Fruit fly (Drosophila melanogaster) whole organism, embryonic: Measurements from ENCODE around the gene Ntf-2.

Source experiments
- Antp ChIP-seq: fragments of 200-800 bp; sonication (Bioruptor generic); optimal IDR thresholded peaks from 3 replicates; lab custom pipeline; 2016; ENCODE audit warnings: missing biosample characterization, missing genetic modification characterization
- Atf-2 ChIP-seq: fragments of 200-800 bp; sonication (Bioruptor generic); optimal IDR thresholded peaks from 2 replicates; lab custom pipeline; 2016; ENCODE audit warnings: missing biosample characterization, missing genetic modification characterization
- Atf3 ChIP-seq: fragments of 200-800 bp; sonication (Bioruptor generic); optimal IDR thresholded peaks from 3 replicates; lab custom pipeline; 2016; ENCODE audit warnings: missing biosample characterization, missing genetic modification characterization
- Bdp1 ChIP-seq: fragments of 200-800 bp; sonication (Bioruptor generic); optimal IDR thresholded peaks from 3 replicates; lab custom pipeline; 2016; ENCODE audit warnings: missing biosample characterization, missing genetic modification characterization
- BtbVII ChIP-seq: fragments of 200-800 bp; sonication (Bioruptor generic); optimal IDR thresholded peaks from 3 replicates; lab custom pipeline; 2017; ENCODE audit warnings: missing biosample characterization, mild to moderate bottlenecking, missing genetic modification characterization
- CG1024 ChIP-seq: fragments of 200-800 bp; sonication (Bioruptor generic); IDR thresholded peaks from 2 replicates; pipeline ENCODE4 v1.3.6; 2022; ENCODE audit warnings: missing biosample characterization, missing genetic modification characterization
- CG10274 ChIP-seq: fragments of 200-800 bp; sonication (Bioruptor generic); optimal IDR thresholded peaks from 3 replicates; lab custom pipeline; 2017; ENCODE audit warnings: missing biosample characterization, mild to moderate bottlenecking, missing genetic modification characterization
- CG10366 ChIP-seq: fragments of 200-800 bp; sonication (Bioruptor generic); IDR thresholded peaks from 2 replicates; pipeline ENCODE4 v1.3.6; 2022; ENCODE audit warnings: missing biosample characterization, missing genetic modification characterization
- CG11247 ChIP-seq: fragments of 200-800 bp; sonication (Bioruptor generic); IDR thresholded peaks from 2 replicates; pipeline ENCODE4 v1.3.6; 2022; ENCODE audit warnings: missing biosample characterization, missing genetic modification characterization
- CG11504 ChIP-seq: fragments of 200-800 bp; sonication (Bioruptor generic); optimal IDR thresholded peaks from 3 replicates; lab custom pipeline; 2019; ENCODE audit warnings: missing biosample characterization, mild to moderate bottlenecking, missing genetic modification characterization, moderate library complexity
- CG11696 ChIP-seq: fragments of 200-800 bp; sonication (Bioruptor generic); IDR thresholded peaks from 2 replicates; pipeline ENCODE4 v1.3.6; 2022; ENCODE audit warnings: missing biosample characterization, missing genetic modification characterization
- CG12155 ChIP-seq: fragments of 200-800 bp; sonication (Bioruptor generic); optimal IDR thresholded peaks from 3 replicates; lab custom pipeline; 2016; ENCODE audit warnings: missing biosample characterization, missing genetic modification characterization
- CG1233 ChIP-seq: fragments of 200-800 bp; sonication (Bioruptor generic); optimal IDR thresholded peaks from 4 replicates; lab custom pipeline; 2018; ENCODE audit warnings: missing biosample characterization, mild to moderate bottlenecking, missing genetic modification characterization
- CG13296 ChIP-seq: fragments of 200-800 bp; sonication (Bioruptor generic); optimal IDR thresholded peaks from 3 replicates; lab custom pipeline; 2018; ENCODE audit warnings: missing biosample characterization, mild to moderate bottlenecking, missing genetic modification characterization
- CG14710 ChIP-seq: fragments of 200-800 bp; sonication (Bioruptor generic); optimal IDR thresholded peaks from 3 replicates; lab custom pipeline; 2019; ENCODE audit warnings: missing biosample characterization, mild to moderate bottlenecking, missing genetic modification characterization, moderate library complexity
- CG14965 ChIP-seq: fragments of 200-800 bp; sonication (Bioruptor generic); optimal IDR thresholded peaks from 2 replicates; lab custom pipeline; 2016; ENCODE audit warnings: missing biosample characterization, missing genetic modification characterization, borderline replicate concordance
- CG15269 ChIP-seq: fragments of 200-800 bp; sonication (Bioruptor generic); optimal IDR thresholded peaks from 2 replicates; lab custom pipeline; 2018; ENCODE audit warnings: missing biosample characterization, mild to moderate bottlenecking, missing genetic modification characterization, moderate library complexity
- CG1529 ChIP-seq: fragments of 200-800 bp; sonication (Bioruptor generic); optimal IDR thresholded peaks from 3 replicates; lab custom pipeline; 2018; ENCODE audit warnings: missing biosample characterization, missing genetic modification characterization
- CG15479 ChIP-seq: fragments of 200-800 bp; sonication (Bioruptor generic); optimal IDR thresholded peaks from 3 replicates; lab custom pipeline; 2019; ENCODE audit warnings: missing biosample characterization, mild to moderate bottlenecking, missing genetic modification characterization, moderate library complexity
- CG16863 ChIP-seq: fragments of 200-800 bp; sonication (Bioruptor generic); optimal IDR thresholded peaks from 3 replicates; lab custom pipeline; 2016; ENCODE audit warnings: missing biosample characterization, missing genetic modification characterization
- CG17328 ChIP-seq: fragments of 200-800 bp; sonication (Bioruptor generic); IDR thresholded peaks from 2 replicates; pipeline ENCODE4 v1.3.6; 2022; ENCODE audit warnings: missing biosample characterization, missing genetic modification characterization
- CG17385 ChIP-seq: fragments of 200-800 bp; sonication (Bioruptor generic); optimal IDR thresholded peaks from 3 replicates; lab custom pipeline; 2018; ENCODE audit warnings: missing biosample characterization, mild to moderate bottlenecking, missing genetic modification characterization
- CG2199 ChIP-seq: fragments of 200-800 bp; sonication (Bioruptor generic); IDR thresholded peaks from 3 replicates; pipeline ENCODE4 v1.3.6; 2022; ENCODE audit warnings: missing biosample characterization, missing genetic modification characterization
- CG3281 ChIP-seq: fragments of 200-800 bp; sonication (Bioruptor generic); optimal IDR thresholded peaks from 3 replicates; lab custom pipeline; 2017; ENCODE audit warnings: missing biosample characterization, mild to moderate bottlenecking, missing genetic modification characterization
- CG34376 ChIP-seq: fragments of 200-800 bp; sonication (Bioruptor generic); optimal IDR thresholded peaks from 2 replicates; lab custom pipeline; 2018; ENCODE audit warnings: missing biosample characterization, mild to moderate bottlenecking, missing genetic modification characterization
- CG34422 ChIP-seq: fragments of 200-800 bp; sonication (Bioruptor generic); IDR thresholded peaks from 3 replicates; pipeline ENCODE4 v1.3.6; 2022; ENCODE audit warnings: missing biosample characterization, missing genetic modification characterization
- CG8388 ChIP-seq: fragments of 200-800 bp; sonication (Bioruptor generic); optimal IDR thresholded peaks from 2 replicates; lab custom pipeline; 2019; ENCODE audit warnings: missing biosample characterization, mild to moderate bottlenecking, missing genetic modification characterization, moderate library complexity
- CG8944 ChIP-seq: fragments of 200-800 bp; sonication (Bioruptor generic); optimal IDR thresholded peaks from 3 replicates; lab custom pipeline; 2016; ENCODE audit warnings: missing biosample characterization, missing genetic modification characterization
- CG9876 ChIP-seq: fragments of 200-800 bp; sonication (Bioruptor generic); optimal IDR thresholded peaks from 2 replicates; lab custom pipeline; 2016; ENCODE audit warnings: missing biosample characterization, missing genetic modification characterization
- Camta ChIP-seq: fragments of 200-800 bp; sonication (Bioruptor generic); optimal IDR thresholded peaks from 2 replicates; lab custom pipeline; 2016; ENCODE audit warnings: missing biosample characterization, missing genetic modification characterization
- Hmr ChIP-seq: fragments of 200-800 bp; sonication (Bioruptor generic); optimal IDR thresholded peaks from 3 replicates; lab custom pipeline; 2017; ENCODE audit warnings: mild to moderate bottlenecking, missing biosample characterization, missing genetic modification reagents, missing genetic modification characterization
- Jarid2 ChIP-seq: fragments of 200-800 bp; sonication (Bioruptor generic); optimal IDR thresholded peaks from 3 replicates; lab custom pipeline; 2017; ENCODE audit warnings: mild to moderate bottlenecking, missing biosample characterization, missing genetic modification reagents, missing genetic modification characterization
- Lim3 ChIP-seq: fragments of 200-800 bp; sonication (Bioruptor generic); IDR thresholded peaks from 2 replicates; pipeline ENCODE4 v1.3.6; 2022; ENCODE audit warnings: missing biosample characterization, missing genetic modification characterization
- Ptx1 ChIP-seq: fragments of 200-800 bp; sonication (Bioruptor generic); IDR thresholded peaks from 2 replicates; pipeline ENCODE4 v1.3.6; 2022; ENCODE audit warnings: missing biosample characterization, missing genetic modification characterization
- Sry-δ ChIP-seq: fragments of 200-800 bp; sonication (Bioruptor generic); optimal IDR thresholded peaks from 2 replicates; lab custom pipeline; 2016; ENCODE audit warnings: missing biosample characterization, missing genetic modification characterization
- ab ChIP-seq: fragments of 200-800 bp; sonication (Bioruptor generic); optimal IDR thresholded peaks from 2 replicates; lab custom pipeline; 2016; ENCODE audit warnings: missing biosample characterization, missing genetic modification characterization
- dati ChIP-seq: fragments of 200-800 bp; sonication (Bioruptor generic); IDR thresholded peaks from 2 replicates; pipeline ENCODE4 v1.3.6; 2022; ENCODE audit warnings: missing biosample characterization, missing genetic modification characterization
- dimm ChIP-seq: fragments of 200-800 bp; sonication (Bioruptor generic); IDR thresholded peaks from 2 replicates; pipeline ENCODE4 v1.3.6; 2022; ENCODE audit warnings: missing biosample characterization, missing genetic modification characterization
- dpn ChIP-seq, 2 experiments: fragments of 200-800 bp; sonication (Bioruptor generic); optimal IDR thresholded peaks; 3 replicates each; lab custom pipeline; 2016; ENCODE audit warnings: missing biosample characterization in 2 of 2, missing genetic modification characterization in 2 of 2
- emc ChIP-seq: fragments of 200-800 bp; sonication (Bioruptor generic); optimal IDR thresholded peaks from 2 replicates; lab custom pipeline; 2016; ENCODE audit warnings: missing biosample characterization, missing genetic modification characterization
- ind ChIP-seq: fragments of 200-800 bp; sonication (Bioruptor generic); optimal IDR thresholded peaks from 3 replicates; lab custom pipeline; 2016; ENCODE audit warnings: missing biosample characterization, missing genetic modification characterization
- nerfin-1 ChIP-seq: fragments of 200-800 bp; sonication (Bioruptor generic); optimal IDR thresholded peaks from 3 replicates; lab custom pipeline; 2019; ENCODE audit warnings: missing biosample characterization, mild to moderate bottlenecking, missing genetic modification characterization, moderate library complexity
- onecut ChIP-seq: fragments of 200-800 bp; sonication (Bioruptor generic); IDR thresholded peaks from 2 replicates; pipeline ENCODE4 v1.3.6; 2022; ENCODE audit warnings: missing biosample characterization, missing genetic modification characterization
- ro ChIP-seq: fragments of 200-800 bp; sonication (Bioruptor generic); IDR thresholded peaks from 2 replicates; pipeline ENCODE4 v1.3.6; 2022; ENCODE audit warnings: missing biosample characterization, missing genetic modification characterization
- sc ChIP-seq, 3 experiments: fragments of >200 bp in 2 of 3; fragments of 200-800 bp in 1 of 3; sonication (Bioruptor generic) in 1 of 3; optimal IDR thresholded peaks; 2 replicates in 2 of 3; 3 replicates in 1 of 3; lab custom pipeline; 2017; ENCODE audit warnings: mild to moderate bottlenecking in 1 of 3, missing biosample characterization in 1 of 3, missing genetic modification characterization in 1 of 3, missing genetic modification reagents in 1 of 3
- sd ChIP-seq: fragments of 200-800 bp; sonication (Bioruptor generic); optimal IDR thresholded peaks from 3 replicates; lab custom pipeline; 2018; ENCODE audit warnings: missing biosample characterization, mild to moderate bottlenecking, missing genetic modification characterization, moderate library complexity
- slou ChIP-seq: fragments of 200-800 bp; sonication (Bioruptor generic); optimal IDR thresholded peaks from 3 replicates; lab custom pipeline; 2016; ENCODE audit warnings: missing biosample characterization, missing genetic modification characterization
- tap ChIP-seq: fragments of 200-800 bp; optimal IDR thresholded peaks from 3 replicates; lab custom pipeline; 2019; ENCODE audit warnings: missing biosample characterization, mild to moderate bottlenecking, missing genetic modification characterization, moderate library complexity
- twi ChIP-seq: fragments of 200-800 bp; optimal IDR thresholded peaks from 2 replicates; lab custom pipeline; 2019; ENCODE audit warnings: missing biosample characterization, mild to moderate bottlenecking, missing genetic modification characterization, moderate library complexity

Ntf-2 gene

DNA sequence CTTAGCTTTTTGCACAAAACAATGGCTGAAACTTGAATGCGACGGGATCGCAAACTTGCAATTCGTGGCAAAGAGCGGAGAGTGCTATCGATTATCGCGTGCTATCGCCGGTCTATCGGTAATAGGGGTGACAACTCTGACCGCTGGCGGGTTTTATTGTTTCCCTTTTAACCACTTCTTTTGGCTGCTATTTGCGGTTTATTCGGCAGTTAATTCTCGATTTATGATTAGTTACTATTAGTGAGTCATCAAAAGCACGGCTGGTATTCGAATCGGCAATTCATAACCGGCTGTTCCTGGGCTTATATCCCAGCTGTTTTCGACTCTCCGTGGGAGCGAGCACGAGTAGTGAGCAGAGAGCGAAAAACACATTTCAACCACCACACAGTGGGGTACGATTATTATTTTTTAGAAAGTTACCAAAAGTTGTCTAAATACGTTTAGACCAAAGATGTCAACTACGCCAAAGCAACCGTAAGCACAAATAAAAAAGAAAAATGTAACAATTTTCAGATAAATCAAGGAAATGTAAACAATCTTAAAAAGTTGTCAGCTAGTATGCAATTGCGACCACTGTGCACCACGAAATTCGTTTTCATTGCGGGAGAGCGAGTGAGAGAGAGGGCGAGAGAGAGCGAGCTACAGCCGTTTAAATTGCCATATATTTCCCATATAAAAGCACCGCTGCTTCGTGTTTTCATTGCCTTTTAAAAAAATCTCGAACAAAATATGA lies 18.7 kb downstream of the Ntf-2 start, which contains the start of the genes Stt3A and bves (continued):
- peak; percentile 91 for TF ChIP-seq dimm (GFP tag; lab: Robert Waterston, UW)
- TF ChIP-seq slou (GFP tag; lab: Kevin White, UChicago): peak; percentile 92
- no peak for TF ChIP-seq sc (optimal IDR thresholded peaks at IDR 0.05; lab: Kevin White, UChicago)
- peak; percentile 97 for TF ChIP-seq sc (GFP tag; optimal IDR thresholded peaks at IDR 0.05; lab: Kevin White, UChicago)
- peak; percentile 99 for TF ChIP-seq CG15269 (tag; lab: Kevin White, UChicago)
- peak; percentile 96 for TF ChIP-seq CG9876 (GFP tag; lab: Kevin White, UChicago)
- TF ChIP-seq CG3281 (GFP tag; lab: Kevin White, UChicago): peak; percentile 98
- peak; percentile 97 for TF ChIP-seq CG34376 (GFP tag; lab: Kevin White, UChicago)
- peak; percentile 98 for TF ChIP-seq Camta
- TF ChIP-seq nerfin-1: peak; percentile 97
- TF ChIP-seq CG13296 (GFP tag; lab: Kevin White, UChicago): peak; percentile 98
- peak; percentile 99 for TF ChIP-seq BtbVII (GFP tag; lab: Kevin White, UChicago)
- TF ChIP-seq CG14965 (GFP tag; lab: Kevin White, UChicago): peak; percentile 87
- TF ChIP-seq CG1529 (GFP tag; lab: Kevin White, UChicago): peak; percentile 98
- TF ChIP-seq ab (GFP tag; lab: Kevin White, UChicago): peak; percentile 95
- TF ChIP-seq CG17385 (GFP tag; lab: Kevin White, UChicago): peak; percentile 97
- peak; percentile 94 for TF ChIP-seq CG11696
- TF ChIP-seq ind (GFP tag; lab: Kevin White, UChicago): peak; percentile 97
- TF ChIP-seq CG14710 (tag; lab: Kevin White, UChicago): peak; percentile 96
- peak; percentile 97 for TF ChIP-seq Ptx1 (GFP tag; lab: Robert Waterston, UW)
- peak; percentile 99 for TF ChIP-seq Hmr
- TF ChIP-seq CG1233: peak; percentile 97
- TF ChIP-seq Jarid2 (GFP tag; lab: Kevin White, UChicago): peak; percentile 90
- TF ChIP-seq Bdp1 (GFP tag; lab: Kevin White, UChicago): peak; percentile 95
- peak; percentile 97 for TF ChIP-seq CG8944 (GFP tag; lab: Kevin White, UChicago)
- peak; percentile 98 for TF ChIP-seq Atf-2
- TF ChIP-seq CG11247 (GFP tag; lab: Robert Waterston, UW): peak; percentile 96
- peak; percentile 96 for TF ChIP-seq CG12155 (GFP tag; lab: Kevin White, UChicago)
- TF ChIP-seq ro: peak; percentile 92
- peak; percentile 91 for TF ChIP-seq CG10274
- peak; percentile 98 for TF ChIP-seq dpn (GFP tag; optimal IDR thresholded peaks at IDR 0.05; lab: Kevin White, UChicago)
- TF ChIP-seq sd: peak; percentile 93
- peak; percentile 94 for TF ChIP-seq CG1024 (GFP tag; lab: Robert Waterston, UW)
- TF ChIP-seq twi: peak; percentile 93
- peak; percentile 97 for TF ChIP-seq CG11504 (tag; lab: Kevin White, UChicago)
- TF ChIP-seq CG15479: peak; percentile 59
- peak; percentile 98 for TF ChIP-seq tap (tag; lab: Kevin White, UChicago)
- peak; percentile 57 for TF ChIP-seq Sry-δ (GFP tag; lab: Kevin White, UChicago)
- peak; percentile 97 for TF ChIP-seq Atf3 (GFP tag; lab: Kevin White, UChicago)
- TF ChIP-seq dati (GFP tag; lab: Robert Waterston, UW): peak; percentile 81
- TF ChIP-seq Antp (GFP tag; lab: Kevin White, UChicago): peak; percentile 99
- peak; percentile 79 for TF ChIP-seq Lim3 (GFP tag; lab: Robert Waterston, UW)
- peak; percentile 95 for TF ChIP-seq emc (GFP tag; lab: Kevin White, UChicago)
- peak; percentile 97 for TF ChIP-seq CG10366
- TF ChIP-seq CG34422: peak; percentile 98
- TF ChIP-seq CG2199 (GFP tag; lab: Robert Waterston, UW): peak; percentile 96
- TF ChIP-seq CG8388: peak; percentile 98
- TF ChIP-seq onecut (GFP tag; lab: Robert Waterston, UW): peak; percentile 97
- peak; percentile 99 for TF ChIP-seq CG17328 (GFP tag; lab: Robert Waterston, UW)
- TF ChIP-seq CG16863 (GFP tag; lab: Kevin White, UChicago): peak; percentile 98
